Worm (Caenorhabditis elegans) whole organism, L4 larva: Measurements from ENCODE around the gene mig-13.

Source experiments
- D1046.2 ChIP-seq: fragments of 200-800 bp; sonication (Bioruptor generic); IDR thresholded peaks from 2 replicates; pipeline ENCODE4 v1.3.6; 2022; ENCODE audit warnings: missing genetic modification characterization, missing compliant biosample characterization
- F10B5.3 ChIP-seq: sonication (generic microtip); optimal IDR thresholded peaks from 2 replicates; lab custom pipeline; 2016; ENCODE audit warnings: mild to moderate bottlenecking, missing genetic modification characterization, missing compliant biosample characterization
- F44E2.7 ChIP-seq: fragments of 200-800 bp; sonication (Bioruptor generic); IDR thresholded peaks from 2 replicates; pipeline ENCODE4 v2.1.2; 2022; ENCODE audit warnings: missing genetic modification characterization, missing compliant biosample characterization
- F49E8.2 ChIP-seq: sonication (generic microtip); optimal IDR thresholded peaks from 2 replicates; lab custom pipeline; 2016; ENCODE audit warnings: missing compliant biosample characterization, mild to moderate bottlenecking, missing genetic modification characterization, borderline replicate concordance
- T20F7.1 ChIP-seq: fragments of 200-800 bp; sonication (Bioruptor generic); optimal IDR thresholded peaks from 2 replicates; lab custom pipeline; 2018; ENCODE audit warnings: mild to moderate bottlenecking, missing genetic modification characterization, missing compliant biosample characterization
- aly-2 ChIP-seq: sonication (generic microtip); optimal IDR thresholded peaks from 2 replicates; lab custom pipeline; 2018; ENCODE audit warnings: missing biosample characterization, missing genetic modification characterization
- ceh-62 ChIP-seq: sonication (generic microtip); optimal IDR thresholded peaks from 2 replicates; lab custom pipeline; 2017; ENCODE audit warnings: missing biosample characterization, missing genetic modification characterization
- ces-1 ChIP-seq: fragments of 150-350 bp; sonication (generic microtip); optimal IDR thresholded peaks from 4 replicates; lab custom pipeline; 2014; ENCODE audit warnings: missing biosample characterization, missing genetic modification reagents, missing genetic modification characterization
- cey-2 ChIP-seq: sonication (generic microtip); optimal IDR thresholded peaks from 3 replicates; lab custom pipeline; 2017; ENCODE audit warnings: missing genetic modification characterization, mild to moderate bottlenecking, missing compliant biosample characterization, antibody characterized with exemption, borderline replicate concordance; ENCODE audit not compliant: insufficient read depth
- ctbp-1 ChIP-seq: fragments of 200-800 bp; sonication (Bioruptor generic); IDR thresholded peaks from 2 replicates; pipeline ENCODE4 v1.3.6; 2022; ENCODE audit warnings: missing genetic modification reagents, missing genetic modification characterization, missing compliant biosample characterization
- daf-16 ChIP-seq, 3 experiments: sonication (generic microtip); optimal IDR thresholded peaks; 2 replicates each; lab custom pipeline; 2016 to 2017; ENCODE audit warnings: missing genetic modification characterization in 3 of 3, missing genetic modification reagents in 3 of 3, mild to moderate bottlenecking in 2 of 3, missing compliant biosample characterization in 2 of 3, missing biosample characterization in 1 of 3, moderate library complexity in 1 of 3
- dmd-6 ChIP-seq: fragments of 200-800 bp; sonication (Bioruptor generic); IDR thresholded peaks from 2 replicates; pipeline ENCODE4 v1.3.6; 2022; ENCODE audit warnings: missing genetic modification reagents, missing genetic modification characterization, missing compliant biosample characterization
- dve-1 ChIP-seq: sonication (generic microtip); optimal IDR thresholded peaks from 2 replicates; lab custom pipeline; 2017; ENCODE audit warnings: antibody characterized with exemption, mild to moderate bottlenecking, missing genetic modification characterization, missing compliant biosample characterization; ENCODE audit not compliant: insufficient read depth
- egl-27 ChIP-seq: sonication (generic microtip); optimal IDR thresholded peaks from 3 replicates; lab custom pipeline; 2017; ENCODE audit warnings: missing biosample characterization, missing genetic modification reagents, missing genetic modification characterization
- egl-43 ChIP-seq: fragments of 200-800 bp; sonication (Bioruptor generic); IDR thresholded peaks from 2 replicates; pipeline ENCODE4 v1.3.6; 2022; ENCODE audit warnings: missing genetic modification reagents, missing genetic modification characterization, missing compliant biosample characterization
- gei-8 ChIP-seq: fragments of 200-800 bp; sonication (Bioruptor generic); optimal IDR thresholded peaks from 2 replicates; lab custom pipeline; 2018; ENCODE audit warnings: mild to moderate bottlenecking, missing genetic modification characterization, missing compliant biosample characterization
- hlh-11 ChIP-seq: fragments of 200-800 bp; sonication (Bioruptor generic); optimal IDR thresholded peaks from 2 replicates; lab custom pipeline; 2018; ENCODE audit warnings: mild to moderate bottlenecking, missing genetic modification characterization, missing compliant biosample characterization
- hlh-30 ChIP-seq: sonication (generic microtip); optimal IDR thresholded peaks from 2 replicates; lab custom pipeline; 2017; ENCODE audit warnings: antibody characterized with exemption, mild to moderate bottlenecking, missing genetic modification characterization, missing compliant biosample characterization; ENCODE audit not compliant: insufficient read depth
- jun-1 ChIP-seq: fragments of 150-350 bp; optimal IDR thresholded peaks from 2 replicates; lab custom pipeline; 2014; ENCODE audit warnings: missing biosample characterization, missing genetic modification reagents, missing genetic modification characterization
- lim-7 ChIP-seq: fragments of 200-800 bp; sonication (Bioruptor generic); IDR thresholded peaks from 2 replicates; pipeline ENCODE4 v1.3.6; 2022; ENCODE audit warnings: missing genetic modification characterization, missing compliant biosample characterization
- lin-38 ChIP-seq: fragments of 200-800 bp; sonication (Bioruptor generic); IDR thresholded peaks from 2 replicates; pipeline ENCODE4 v1.3.6; 2022; ENCODE audit warnings: missing genetic modification reagents, missing genetic modification characterization, missing compliant biosample characterization
- lsy-2 ChIP-seq, 2 experiments: fragments of 150-350 bp in 1 of 2; sonication (generic microtip) in 1 of 2; optimal IDR thresholded peaks; 2 replicates each; lab custom pipeline; 2014 to 2017; ENCODE audit warnings: missing biosample characterization in 2 of 2, missing genetic modification characterization in 2 of 2
- nhr-28 ChIP-seq: fragments of 150-350 bp; optimal IDR thresholded peaks from 2 replicates; lab custom pipeline; 2014; ENCODE audit warnings: missing biosample characterization, missing genetic modification characterization
- nhr-42 ChIP-seq: fragments of 200-800 bp; sonication (Bioruptor generic); IDR thresholded peaks from 2 replicates; pipeline ENCODE4 v1.3.6; 2022; ENCODE audit warnings: missing genetic modification characterization, missing compliant biosample characterization
- nhr-77 ChIP-seq: fragments of 150-350 bp; optimal IDR thresholded peaks from 2 replicates; lab custom pipeline; 2014; ENCODE audit warnings: missing biosample characterization, missing genetic modification characterization
- pqm-1 ChIP-seq: sonication (generic microtip); optimal IDR thresholded peaks from 2 replicates; lab custom pipeline; 2017; ENCODE audit warnings: missing biosample characterization, missing genetic modification characterization
- spr-1 ChIP-seq: sonication (generic microtip); optimal IDR thresholded peaks from 2 replicates; lab custom pipeline; 2016; ENCODE audit warnings: mild to moderate bottlenecking, missing genetic modification characterization, missing compliant biosample characterization
- tra-1 ChIP-seq: fragments of 200-800 bp; sonication (Bioruptor generic); IDR thresholded peaks from 2 replicates; pipeline ENCODE4 v1.3.6; 2022; ENCODE audit warnings: missing genetic modification reagents, missing genetic modification characterization, missing compliant biosample characterization
- unc-62 ChIP-seq, 3 experiments: fragments of 150-350 bp in 1 of 3; sonication (generic microtip); optimal IDR thresholded peaks in 2 of 3; peaks in 1 of 3; 1 replicate in 1 of 3; 2 replicates in 2 of 3; lab custom pipeline; 2014 to 2017; ENCODE audit warnings: missing biosample characterization in 3 of 3, missing genetic modification characterization in 3 of 3, missing genetic modification reagents in 3 of 3, missing genotype in 1 of 3
- zip-11 ChIP-seq: fragments of 200-800 bp; sonication (Bioruptor generic); IDR thresholded peaks from 2 replicates; pipeline ENCODE4 v1.3.6; 2022; ENCODE audit warnings: missing genetic modification characterization, missing compliant biosample characterization
- zip-2 ChIP-seq: fragments of 150-350 bp; optimal IDR thresholded peaks from 2 replicates; lab custom pipeline; 2014; ENCODE audit warnings: missing biosample characterization, missing genetic modification characterization
- ztf-11 ChIP-seq: fragments of 150-350 bp; optimal IDR thresholded peaks from 2 replicates; lab custom pipeline; 2014; ENCODE audit warnings: missing biosample characterization, missing genetic modification characterization

Gene mig-13

DNA sequence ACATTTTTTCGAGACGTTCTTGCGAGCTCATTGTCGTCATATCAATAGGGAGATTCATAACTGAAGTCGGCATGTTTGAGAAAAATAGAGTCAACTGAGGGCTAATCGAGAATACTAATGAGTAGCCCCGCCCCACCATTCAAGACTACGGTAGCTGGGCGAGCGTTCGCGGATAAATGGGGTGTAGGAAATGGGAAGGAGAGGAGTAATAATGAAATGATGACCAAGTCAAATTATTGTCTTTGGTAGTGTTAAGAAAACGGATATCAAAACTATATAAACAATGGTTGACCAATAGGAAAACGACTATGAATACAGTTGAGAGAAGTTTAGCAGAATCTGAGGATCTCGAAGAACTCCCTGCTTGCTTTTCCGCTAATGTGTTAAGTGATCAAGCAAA is 38.4 kb downstream of the mig-13 start, which contains the start of gene mls-2:
TSS of gene mls-2 (minus strand) at position 101 of the 400 bp plus-strand sequence.
- TF ChIP-seq ctbp-1, result no peak

ce11 chrX:4759718-4760117 is 40.2 kb downstream of the mig-13 start:
- TF ChIP-seq spr-1, result no peak
- TF ChIP-seq ceh-62 (tag; lab: Kevin White, UChicago), result no peak
- no peak for TF ChIP-seq dmd-6 (GFP tag; lab: Robert Waterston, UW)
- TF ChIP-seq F44E2.7, result no peak
- no peak for TF ChIP-seq gei-8 (GFP tag; lab: Kevin White, UChicago)
- TF ChIP-seq F10B5.3, result no peak
- no peak for TF ChIP-seq lsy-2 (tag; optimal IDR thresholded peaks at IDR 0.05; lab: Kevin White, UChicago)
- no peak for TF ChIP-seq tra-1
- no peak for TF ChIP-seq aly-2
- no peak for TF ChIP-seq T20F7.1 (GFP tag; lab: Kevin White, UChicago)
- no peak for TF ChIP-seq F49E8.2 (tag; lab: Kevin White, UChicago)
- TF ChIP-seq jun-1 (tag; lab: Kevin White, UChicago), result no peak
- no peak for TF ChIP-seq unc-62 (GFP tag; optimal IDR thresholded peaks at IDR 0.05 in 1 of 2; lab: Kevin White, UChicago)
- TF ChIP-seq unc-62 (tag; optimal IDR thresholded peaks at IDR 0.05; lab: Kevin White, UChicago), result no peak
- TF ChIP-seq hlh-30 (tag; lab: Kevin White, UChicago), result no peak
- TF ChIP-seq lin-38 (GFP tag; lab: Robert Waterston, UW), result no peak
- no peak for TF ChIP-seq egl-43
- no peak for TF ChIP-seq lim-7 (GFP tag; lab: Robert Waterston, UW)
- TF ChIP-seq hlh-11, result no peak
- no peak for TF ChIP-seq nhr-42
- TF ChIP-seq, all 104 proteins: peak for 0

DNA sequence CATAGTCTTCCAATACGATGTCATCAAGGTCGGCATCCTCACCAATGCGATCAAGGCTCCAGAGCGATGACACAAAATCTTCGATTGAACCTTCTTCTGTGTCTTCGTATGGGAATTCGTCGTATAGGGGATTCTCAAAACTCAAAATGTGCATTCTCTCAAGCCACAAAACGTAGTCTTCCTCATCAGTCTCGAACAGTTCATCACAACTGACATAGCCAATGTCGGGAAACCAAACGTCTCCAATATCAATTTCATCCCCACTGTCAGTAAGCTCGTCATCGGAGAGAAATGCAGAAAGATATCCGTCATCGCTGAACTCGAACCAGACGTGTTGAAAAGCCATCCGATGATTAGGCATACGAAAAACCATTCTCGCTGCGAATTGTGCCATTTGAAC is 45.2 kb downstream of the mig-13 start, which contains the start of gene C39E6.2:
TSS of gene C39E6.2 (minus strand) at position 394 of the 400 bp plus-strand sequence.
- TF ChIP-seq unc-62 (GFP tag; optimal IDR thresholded peaks at IDR 0.05 in 1 of 2; lab: Kevin White, UChicago), result peak in 1 of 2 experiments; percentile 94
- TF ChIP-seq unc-62 (tag; optimal IDR thresholded peaks at IDR 0.05; lab: Kevin White, UChicago), result no peak
- no peak for TF ChIP-seq nhr-77 (tag; lab: Kevin White, UChicago)
- no peak for TF ChIP-seq zip-2 (tag; lab: Kevin White, UChicago)
- no peak for TF ChIP-seq egl-27 (tag; lab: Kevin White, UChicago)
- no peak for TF ChIP-seq ztf-11 (tag; lab: Kevin White, UChicago)
- TF ChIP-seq, all 104 proteins: peak for 1

ce11 chrX:4749080-4749479 is 50.8 kb downstream of the mig-13 start, which contains the start of gene lon-2:
Gene lon-2 (minus strand): TSS chrX:4749083.
- no peak for TF ChIP-seq cey-2 (tag; lab: Kevin White, UChicago)
- no peak for TF ChIP-seq ces-1 (GFP tag; lab: Kevin White, UChicago)
- TF ChIP-seq daf-16 (GFP tag; optimal IDR thresholded peaks at IDR 0.05; lab: Kevin White, UChicago), result no peak
- peak; percentile 22 for TF ChIP-seq daf-16 (tag; optimal IDR thresholded peaks at IDR 0.05; lab: Kevin White, UChicago)
- TF ChIP-seq hlh-11, result peak; percentile 43
- TF ChIP-seq zip-11, result no peak
- peak; percentile 14 for TF ChIP-seq dve-1 (tag; lab: Kevin White, UChicago)
- no peak for TF ChIP-seq D1046.2 (GFP tag; lab: Robert Waterston, UW)
- TF ChIP-seq hlh-30 (tag; lab: Kevin White, UChicago), result peak; percentile 7
- TF ChIP-seq pqm-1 (tag; lab: Kevin White, UChicago), result peak; percentile 80
- TF ChIP-seq spr-1, result no peak
- TF ChIP-seq nhr-28, result peak; percentile 81
